Worm (Caenorhabditis elegans) whole organism, L2 larva: ENCODE results near the gene Y57G7A.6.
A peak's percentile ranks its signal among the peaks of the same experiment; 100 is the strongest.

ENCODE experiments used
- C34F6.9 ChIP-seq: fragments of 150-350 bp; optimal IDR thresholded peaks from 2 replicates; lab custom pipeline; 2014; ENCODE audit warnings: missing biosample characterization, missing genetic modification characterization
- F13H6.1 ChIP-seq: sonication (generic microtip); optimal IDR thresholded peaks from 2 replicates; lab custom pipeline; 2016; ENCODE audit warnings: missing genetic modification characterization, missing compliant biosample characterization
- Y55F3AM.14 ChIP-seq: fragments of 200-800 bp; sonication (Bioruptor generic); optimal IDR thresholded peaks from 2 replicates; lab custom pipeline; 2018; ENCODE audit warnings: mild to moderate bottlenecking, missing genetic modification characterization, missing compliant biosample characterization
- ZK546.5 ChIP-seq: sonication (generic microtip); optimal IDR thresholded peaks from 2 replicates; lab custom pipeline; 2017; ENCODE audit warnings: missing biosample characterization, missing genetic modification characterization
- alr-1 ChIP-seq: fragments of 150-350 bp; optimal IDR thresholded peaks from 2 replicates; lab custom pipeline; 2014; ENCODE audit warnings: missing biosample characterization, missing genetic modification characterization
- aly-2 ChIP-seq: fragments of 150-350 bp; optimal IDR thresholded peaks from 2 replicates; lab custom pipeline; 2014; ENCODE audit warnings: missing biosample characterization, missing genetic modification characterization
- blmp-1 ChIP-seq: sonication (generic microtip); optimal IDR thresholded peaks from 2 replicates; lab custom pipeline; 2017; ENCODE audit warnings: missing genetic modification characterization, mild to moderate bottlenecking, missing compliant biosample characterization, antibody characterized with exemption, moderate library complexity; ENCODE audit not compliant: insufficient read depth
- ceh-16 ChIP-seq: fragments of 150-350 bp; optimal IDR thresholded peaks from 2 replicates; lab custom pipeline; 2014; ENCODE audit warnings: missing biosample characterization, missing genetic modification characterization
- egl-27 ChIP-seq: sonication (generic microtip); optimal IDR thresholded peaks from 3 replicates; lab custom pipeline; 2017; ENCODE audit warnings: missing biosample characterization, missing genetic modification reagents, missing genetic modification characterization
- elt-1 ChIP-seq: fragments of 150-350 bp; optimal IDR thresholded peaks from 2 replicates; lab custom pipeline; 2014; ENCODE audit warnings: missing biosample characterization, missing genetic modification characterization
- elt-3 ChIP-seq: sonication (generic microtip); optimal IDR thresholded peaks from 2 replicates; lab custom pipeline; 2017; ENCODE audit warnings: missing biosample characterization, missing genetic modification characterization
- fos-1 ChIP-seq: fragments of 150-350 bp; optimal IDR thresholded peaks from 2 replicates; lab custom pipeline; 2014; ENCODE audit warnings: missing biosample characterization, missing genetic modification characterization
- gmeb-1 ChIP-seq: fragments of 150-350 bp; optimal IDR thresholded peaks from 2 replicates; lab custom pipeline; 2014; ENCODE audit warnings: missing biosample characterization, missing genetic modification characterization
- lin-11 ChIP-seq: fragments of 150-350 bp; sonication (generic microtip); optimal IDR thresholded peaks from 2 replicates; lab custom pipeline; 2014; ENCODE audit warnings: missing biosample characterization, missing genetic modification characterization, inconsistent platforms, mixed read lengths
- lin-13 ChIP-seq: fragments of 150-350 bp; optimal IDR thresholded peaks from 2 replicates; lab custom pipeline; 2014; ENCODE audit warnings: missing biosample characterization, missing genetic modification reagents, missing genetic modification characterization
- lsy-2 ChIP-seq, 2 experiments: fragments of 150-350 bp in 1 of 2; sonication (generic microtip) in 1 of 2; optimal IDR thresholded peaks; 2 replicates each; lab custom pipeline; 2014 to 2017; ENCODE audit warnings: missing biosample characterization in 2 of 2, missing genetic modification characterization in 2 of 2
- mab-5 ChIP-seq: fragments of 150-350 bp; optimal IDR thresholded peaks from 2 replicates; lab custom pipeline; 2014; ENCODE audit warnings: missing biosample characterization, missing genetic modification characterization
- nhr-12 ChIP-seq: fragments of 150-350 bp; optimal IDR thresholded peaks from 2 replicates; lab custom pipeline; 2014; ENCODE audit warnings: missing biosample characterization, missing genetic modification characterization
- nhr-129 ChIP-seq: fragments of 150-350 bp; optimal IDR thresholded peaks from 2 replicates; lab custom pipeline; 2014; ENCODE audit warnings: missing biosample characterization, missing genetic modification characterization
- nhr-21 ChIP-seq: fragments of 150-350 bp; optimal IDR thresholded peaks from 2 replicates; lab custom pipeline; 2014; ENCODE audit warnings: missing biosample characterization, missing genetic modification characterization
- nhr-23 ChIP-seq: fragments of 150-350 bp; optimal IDR thresholded peaks from 2 replicates; lab custom pipeline; 2014; ENCODE audit warnings: missing biosample characterization, missing genetic modification reagents, missing genetic modification characterization
- nhr-237 ChIP-seq: fragments of 150-350 bp; optimal IDR thresholded peaks from 2 replicates; lab custom pipeline; 2014; ENCODE audit warnings: missing biosample characterization, missing genetic modification characterization
- nhr-25 ChIP-seq: fragments of 150-350 bp; sonication (generic microtip); optimal IDR thresholded peaks from 3 replicates; lab custom pipeline; 2014; ENCODE audit warnings: missing biosample characterization, missing genetic modification characterization
- peb-1 ChIP-seq: fragments of 150-350 bp; optimal IDR thresholded peaks from 2 replicates; lab custom pipeline; 2014; ENCODE audit warnings: missing biosample characterization, missing genetic modification characterization
- sem-4 ChIP-seq: fragments of 150-350 bp; optimal IDR thresholded peaks from 2 replicates; lab custom pipeline; 2014; ENCODE audit warnings: missing biosample characterization, missing genetic modification reagents, missing genetic modification characterization
- skn-1 ChIP-seq: sonication (generic microtip); optimal IDR thresholded peaks from 2 replicates; lab custom pipeline; 2017; ENCODE audit warnings: missing biosample characterization, missing genetic modification characterization
- sma-3 ChIP-seq: sonication (generic microtip); optimal IDR thresholded peaks from 2 replicates; lab custom pipeline; 2016; ENCODE audit warnings: missing genetic modification reagents, missing genetic modification characterization, missing compliant biosample characterization
- sma-9 ChIP-seq, 2 experiments: fragments of 150-350 bp in 1 of 2; sonication (generic microtip) in 1 of 2; optimal IDR thresholded peaks; 2 replicates each; lab custom pipeline; 2014 to 2016; ENCODE audit warnings: missing genetic modification characterization in 2 of 2, mild to moderate bottlenecking in 1 of 2, missing biosample characterization in 1 of 2, missing compliant biosample characterization in 1 of 2, missing genetic modification reagents in 1 of 2, moderate library complexity in 1 of 2
- snpc-4 ChIP-seq: fragments of 150-350 bp; optimal IDR thresholded peaks from 2 replicates; lab custom pipeline; 2014; ENCODE audit warnings: missing biosample characterization, missing genetic modification characterization
- unc-55 ChIP-seq: fragments of 150-350 bp; sonication (generic microtip); optimal IDR thresholded peaks from 3 replicates; lab custom pipeline; 2014; ENCODE audit warnings: missing biosample characterization, missing genetic modification reagents, missing genetic modification characterization
- unc-62 ChIP-seq: fragments of 150-350 bp; optimal IDR thresholded peaks from 2 replicates; lab custom pipeline; 2014; ENCODE audit warnings: missing biosample characterization, missing genetic modification reagents, missing genetic modification characterization
- ztf-1 ChIP-seq: fragments of 200-800 bp; sonication (Bioruptor generic); conservative IDR thresholded peaks from 2 replicates; pipeline ENCODE4 v1.3.6; 2022; ENCODE audit warnings: missing genetic modification characterization, missing compliant biosample characterization
- ztf-11 ChIP-seq: sonication (generic microtip); optimal IDR thresholded peaks from 2 replicates; lab custom pipeline; 2017; ENCODE audit warnings: missing biosample characterization, missing genetic modification characterization

Y57G7A.6 gene

ce11 chrII:1236479-1236878 lies 48.9 kb downstream of the Y57G7A.6 start:
- TF ChIP-seq Y55F3AM.14 (GFP tag; lab: Kevin White, UChicago) (peak; percentile 52), nhr-12 (tag; lab: Kevin White, UChicago) (no peak), blmp-1 (tag; lab: Kevin White, UChicago) (no peak)

- TF ChIP-seq nhr-129 (tag; lab: Kevin White, UChicago) = no peak
- no peak for TF ChIP-seq mab-5 (tag; lab: Kevin White, UChicago)
- TF ChIP-seq ceh-16 (tag; lab: Kevin White, UChicago) = no peak
- no peak for TF ChIP-seq lin-11
- no peak for TF ChIP-seq ZK546.5 (tag; lab: Kevin White, UChicago)
- TF ChIP-seq egl-27 (tag; lab: Kevin White, UChicago) = no peak
- TF ChIP-seq sem-4 = no peak
These were observed 49.4 kb downstream of the Y57G7A.6 start for ce11 chrII:1236003-1236402.

- TF ChIP-seq elt-3 (tag; lab: Kevin White, UChicago) (no peak), aly-2 (no peak), lsy-2 (tag; optimal IDR thresholded peaks at IDR 0.05; lab: Kevin White, UChicago) (no peak), skn-1 (no peak), C34F6.9 (no peak), F13H6.1 (tag; lab: Kevin White, UChicago) (no peak), lin-13 (GFP tag; lab: Kevin White, UChicago) (no peak), gmeb-1 (no peak), nhr-23 (tag; lab: Kevin White, UChicago) (no peak), nhr-21 (tag; lab: Kevin White, UChicago) (no peak), nhr-237 (no peak), mab-5 (tag; lab: Kevin White, UChicago) (no peak), ztf-1 (GFP tag; lab: Robert Waterston, UW) (no peak), ztf-11 (no peak)
- TF ChIP-seq, all 48 proteins: peak for 0
These were observed 50.4 kb downstream of the Y57G7A.6 start for ce11 chrII:1234971-1235370.

- TF ChIP-seq nhr-21 (tag; lab: Kevin White, UChicago) (peak; percentile 16), unc-62 (no peak), sma-9 (GFP tag; optimal IDR thresholded peaks at IDR 0.05; lab: Kevin White, UChicago) (no peak), sma-9 (tag; optimal IDR thresholded peaks at IDR 0.05; lab: Kevin White, UChicago) (no peak), Y55F3AM.14 (GFP tag; lab: Kevin White, UChicago) (no peak), mab-5 (tag; lab: Kevin White, UChicago) (no peak), nhr-129 (tag; lab: Kevin White, UChicago) (no peak), lin-11 (no peak), peb-1 (no peak), elt-3 (tag; lab: Kevin White, UChicago) (no peak), ceh-16 (tag; lab: Kevin White, UChicago) (no peak), nhr-25 (tag; lab: Kevin White, UChicago) (no peak), sma-3 (no peak), fos-1 (tag; lab: Kevin White, UChicago) (no peak), lsy-2 (tag; optimal IDR thresholded peaks at IDR 0.05; lab: Kevin White, UChicago) (peak in 1 of 2 experiments; percentile 26), alr-1 (no peak), elt-1 (tag; lab: Kevin White, UChicago) (no peak), sem-4 (peak; percentile 36), unc-55 (GFP tag; lab: Kevin White, UChicago) (no peak), C34F6.9 (no peak), egl-27 (tag; lab: Kevin White, UChicago) (no peak), snpc-4 (tag; lab: Kevin White, UChicago) (no peak)
These were observed 52.4 kb downstream of the Y57G7A.6 start for ce11 chrII:1232967-1233366.
